Fruit fly (Drosophila melanogaster): Measurements from ENCODE around the gene Rnf146.

DNA sequence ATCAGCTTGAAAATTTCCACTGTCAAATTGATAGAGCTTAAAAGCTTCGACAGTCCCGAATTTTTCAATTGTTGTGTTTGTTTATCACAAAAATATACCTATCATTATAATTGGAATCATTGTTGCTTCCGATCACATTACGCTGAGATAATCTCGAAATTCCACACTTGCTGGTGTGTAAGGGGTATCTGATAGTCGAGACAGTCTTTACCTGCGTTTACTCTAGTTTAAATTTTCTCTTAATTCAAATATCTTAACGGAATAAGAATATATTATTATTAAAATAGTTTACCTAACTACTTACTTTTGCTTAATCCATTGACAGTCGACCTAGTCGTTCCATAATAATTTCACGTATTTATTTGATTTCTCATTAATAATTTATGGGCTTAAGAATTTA is 7.5 kb upstream of the Rnf146 start:
- TF ChIP-seq psq (optimal IDR thresholded peaks at IDR 0.05) (no peak), insv (optimal IDR thresholded peaks at IDR 0.05) (no peak), ttk (optimal IDR thresholded peaks at IDR 0.05) (no peak), h (optimal IDR thresholded peaks at IDR 0.05) (no peak)

All from Kc167 (cell line).